Fruit fly (Drosophila melanogaster) whole organism, wandering third instar larva: Measurements from ENCODE around the gene nol.

Experiments used
- Abd-B ChIP-seq: fragments of >200 bp; optimal IDR thresholded peaks from 2 replicates; lab custom pipeline; 2017; ENCODE audit warnings: missing biosample characterization, missing genetic modification characterization
- CG32264 ChIP-seq: fragments of 200-800 bp; sonication (Bioruptor generic); optimal IDR thresholded peaks from 2 replicates; lab custom pipeline; 2016; ENCODE audit warnings: missing biosample characterization, missing genetic modification characterization
- CG9705 ChIP-seq: fragments of 200-800 bp; sonication (Bioruptor generic); optimal IDR thresholded peaks from 2 replicates; lab custom pipeline; 2018; ENCODE audit warnings: missing biosample characterization, mild to moderate bottlenecking, missing genetic modification characterization
- CrebA ChIP-seq: fragments of 200-800 bp; sonication (Bioruptor generic); optimal IDR thresholded peaks from 2 replicates; lab custom pipeline; 2016; ENCODE audit warnings: missing biosample characterization, mild to moderate bottlenecking, missing genetic modification characterization, borderline replicate concordance
- Dfd ChIP-seq: fragments of >200 bp; optimal IDR thresholded peaks from 2 replicates; lab custom pipeline; 2017; ENCODE audit warnings: missing biosample characterization, missing genetic modification characterization
- HLH106 ChIP-seq: fragments of 200-800 bp; optimal IDR thresholded peaks from 3 replicates; lab custom pipeline; 2019; ENCODE audit warnings: missing biosample characterization, mild to moderate bottlenecking, missing genetic modification characterization, moderate library complexity
- Hnf4 ChIP-seq: fragments of 200-800 bp; sonication (Bioruptor generic); optimal IDR thresholded peaks from 2 replicates; lab custom pipeline; 2016; ENCODE audit warnings: missing biosample characterization, mild to moderate bottlenecking, missing genetic modification characterization
- Hr78 ChIP-seq: fragments of >200 bp; optimal IDR thresholded peaks from 2 replicates; lab custom pipeline; 2017; ENCODE audit warnings: missing biosample characterization, missing genetic modification characterization
- Hr83 ChIP-seq: fragments of 200-300 bp; sonication (Bioruptor generic); optimal IDR thresholded peaks from 2 replicates; lab custom pipeline; 2016; ENCODE audit warnings: missing biosample characterization, mild to moderate bottlenecking, missing genetic modification characterization, moderate library complexity; ENCODE audit not compliant: poor library complexity, severe bottlenecking
- Jra ChIP-seq: sonication (Bioruptor generic); optimal IDR thresholded peaks from 2 replicates; lab custom pipeline; 2016; ENCODE audit warnings: missing biosample characterization, missing genetic modification characterization
- Mio ChIP-seq: sonication (Bioruptor generic); optimal IDR thresholded peaks from 2 replicates; lab custom pipeline; 2016; ENCODE audit warnings: missing biosample characterization, missing genetic modification characterization
- Myc ChIP-seq: fragments of >200 bp; optimal IDR thresholded peaks from 2 replicates; lab custom pipeline; 2017
- N ChIP-seq: fragments of >200 bp; optimal IDR thresholded peaks from 2 replicates; lab custom pipeline; 2018; ENCODE audit warnings: missing biosample characterization, missing external identifiers, missing genetic modification characterization
- OdsH ChIP-seq: fragments of 200-800 bp; sonication (Bioruptor generic); optimal IDR thresholded peaks from 2 replicates; lab custom pipeline; 2016; ENCODE audit warnings: missing biosample characterization, mild to moderate bottlenecking, missing genetic modification characterization
- Rel ChIP-seq, 2 experiments: fragments of 200-800 bp; sonication (Bioruptor generic) in 1 of 2; optimal IDR thresholded peaks; 2 replicates in 1 of 2; 3 replicates in 1 of 2; lab custom pipeline; 2016 to 2019; ENCODE audit warnings: mild to moderate bottlenecking in 2 of 2, missing biosample characterization in 2 of 2, missing genetic modification characterization in 2 of 2, moderate library complexity in 1 of 2
- Sp1 ChIP-seq: fragments of 200-800 bp; sonication (Bioruptor generic); optimal IDR thresholded peaks from 3 replicates; lab custom pipeline; 2019; ENCODE audit warnings: missing biosample characterization, mild to moderate bottlenecking, missing genetic modification characterization, moderate library complexity
- Vsx2 ChIP-seq: fragments of 200-300, 225-300 bp; sonication (Bioruptor generic); optimal IDR thresholded peaks from 2 replicates; lab custom pipeline; 2018; ENCODE audit warnings: missing biosample characterization, missing genetic modification characterization; ENCODE audit not compliant: partially characterized antibody
- br ChIP-seq: fragments of 200-800 bp; sonication (Bioruptor generic); optimal IDR thresholded peaks from 2 replicates; lab custom pipeline; 2016; ENCODE audit warnings: missing biosample characterization, missing genetic modification characterization
- brk ChIP-seq: fragments of 200-800 bp; sonication (Bioruptor generic); optimal IDR thresholded peaks from 2 replicates; lab custom pipeline; 2016; ENCODE audit warnings: missing biosample characterization, mild to moderate bottlenecking, missing genetic modification characterization
- dl ChIP-seq, 2 experiments: fragments of 175-275, 200-275 bp in 1 of 2; fragments of 200-275 bp in 1 of 2; sonication (Bioruptor generic); optimal IDR thresholded peaks; lab custom pipeline; 2018; ENCODE audit warnings: mild to moderate bottlenecking in 2 of 2, missing biosample characterization in 2 of 2, missing genetic modification characterization in 2 of 2, moderate library complexity in 2 of 2; ENCODE audit not compliant: partially characterized antibody in 2 of 2, insufficient read depth in 1 of 2
- dmrt93B ChIP-seq: fragments of 200-800 bp; sonication (Bioruptor generic); optimal IDR thresholded peaks from 2 replicates; lab custom pipeline; 2018; ENCODE audit warnings: missing biosample characterization, mild to moderate bottlenecking, missing genetic modification characterization
- foxo ChIP-seq, 2 experiments: fragments of 200-800 bp; sonication (Bioruptor generic); optimal IDR thresholded peaks; 2 replicates in 1 of 2; 3 replicates in 1 of 2; lab custom pipeline; 2016 to 2017; ENCODE audit warnings: missing biosample characterization in 2 of 2, missing genetic modification characterization in 2 of 2
- fru ChIP-seq: fragments of 200-800 bp; sonication (Bioruptor generic); optimal IDR thresholded peaks from 3 replicates; lab custom pipeline; 2016; ENCODE audit warnings: missing biosample characterization, mild to moderate bottlenecking, missing genetic modification characterization
- h ChIP-seq: fragments of 200-800 bp; sonication (Bioruptor generic); optimal IDR thresholded peaks from 3 replicates; lab custom pipeline; 2016; ENCODE audit warnings: missing biosample characterization, mild to moderate bottlenecking, missing genetic modification characterization
- jim ChIP-seq: fragments of 175-275, 200-325 bp; sonication (Bioruptor generic); optimal IDR thresholded peaks from 2 replicates; lab custom pipeline; 2016; ENCODE audit warnings: missing biosample characterization, mild to moderate bottlenecking, missing genetic modification characterization
- lola ChIP-seq: fragments of >200 bp; optimal IDR thresholded peaks from 2 replicates; lab custom pipeline; 2017; ENCODE audit warnings: missing biosample characterization, missing genetic modification characterization
- pan ChIP-seq: fragments of >200 bp; optimal IDR thresholded peaks from 2 replicates; lab custom pipeline; 2017
- psq ChIP-seq: fragments of 200-800 bp; sonication (Bioruptor generic); optimal IDR thresholded peaks from 3 replicates; lab custom pipeline; 2017; ENCODE audit warnings: missing biosample characterization, mild to moderate bottlenecking, missing genetic modification characterization, moderate library complexity
- rgr ChIP-seq: fragments of 200-800 bp; sonication (Bioruptor generic); optimal IDR thresholded peaks from 3 replicates; lab custom pipeline; 2016; ENCODE audit warnings: missing biosample characterization, mild to moderate bottlenecking, missing genetic modification characterization
- sage ChIP-seq: fragments of 200-800 bp; sonication (Bioruptor generic); optimal IDR thresholded peaks from 2 replicates; lab custom pipeline; 2016; ENCODE audit warnings: missing biosample characterization, mild to moderate bottlenecking, missing genetic modification characterization
- sv ChIP-seq: fragments of 200-800 bp; sonication (Bioruptor generic); optimal IDR thresholded peaks from 3 replicates; lab custom pipeline; 2016; ENCODE audit warnings: missing biosample characterization, missing genetic modification characterization
- usp ChIP-seq: fragments of >200 bp; optimal IDR thresholded peaks from 2 replicates; lab custom pipeline; 2017; ENCODE audit warnings: missing biosample characterization, missing genetic modification characterization
- woc ChIP-seq: sonication (Bioruptor generic); optimal IDR thresholded peaks from 2 replicates; lab custom pipeline; 2016; ENCODE audit warnings: missing biosample characterization, mild to moderate bottlenecking, missing genetic modification characterization

The nol gene

DNA sequence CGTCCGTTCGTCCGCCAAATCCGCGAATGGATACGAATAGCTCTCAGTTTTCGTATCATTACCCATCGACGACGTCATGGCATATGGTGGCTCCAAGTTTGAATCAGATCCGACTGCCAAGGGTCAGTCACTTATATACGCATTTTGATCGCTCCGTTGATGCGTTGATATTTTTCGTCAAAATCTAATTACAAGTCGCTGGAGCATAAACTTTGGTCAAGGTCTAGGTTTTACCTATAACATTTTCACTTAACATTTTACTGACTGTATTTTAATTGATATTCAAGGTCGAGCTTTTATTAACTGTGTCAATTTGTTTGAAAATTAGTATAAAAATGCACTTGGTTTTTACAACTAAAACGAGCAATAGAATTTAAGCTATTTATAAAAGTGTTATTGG lies 29.0 kb upstream of the nol start, which contains the start of gene Elo68beta:
Elo68beta (minus strand) TSS at position 101 of the 400 bp plus-strand sequence.
- TF ChIP-seq jim (GFP tag; lab: Kevin White, UChicago) (no peak), CG32264 (GFP tag; lab: Kevin White, UChicago) (no peak), Mio (GFP tag; lab: Kevin White, UChicago) (no peak), rgr (no peak), Jra (no peak), lola (GFP tag; lab: Kevin White, UChicago) (no peak), sv (no peak), dl (GFP tag; optimal IDR thresholded peaks at IDR 0.05; lab: Kevin White, UChicago; ENCODE audit: insufficient read depth in 1 of 2, partially characterized antibody in 2 of 2) (no peak), dmrt93B (no peak), brk (GFP tag; lab: Kevin White, UChicago) (no peak), Hr83 (no peak), Abd-B (GFP tag; lab: Kevin White, UChicago) (no peak), usp (GFP tag; lab: Kevin White, UChicago) (no peak), br (GFP tag; lab: Kevin White, UChicago) (no peak), woc (no peak), N (GFP tag; lab: Kevin White, UChicago) (no peak), h (GFP tag; lab: Kevin White, UChicago) (no peak), CG9705 (GFP tag; lab: Kevin White, UChicago) (no peak), Rel (GFP tag; optimal IDR thresholded peaks at IDR 0.05; lab: Kevin White, UChicago) (no peak), Rel (tag; optimal IDR thresholded peaks at IDR 0.05; lab: Kevin White, UChicago) (no peak)

DNA sequence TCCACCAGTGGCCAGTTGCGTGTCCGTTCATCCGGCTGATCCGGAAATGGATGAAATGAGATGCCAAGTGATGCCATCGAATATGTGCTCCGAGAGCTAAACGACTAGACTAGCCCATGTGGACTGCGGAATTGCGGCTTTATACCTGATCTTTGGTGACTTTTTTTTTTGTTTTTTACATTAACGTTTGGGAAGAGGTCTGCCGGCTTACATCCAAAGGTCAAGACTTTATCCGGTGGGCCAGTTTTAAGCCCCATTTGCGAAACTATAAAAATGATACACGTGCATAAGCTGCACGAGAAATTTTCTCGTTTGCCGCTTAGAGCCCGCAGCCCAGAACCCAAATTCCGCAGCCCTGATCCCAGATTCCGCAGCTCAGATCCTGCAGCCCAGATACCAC lies 27.7 kb upstream of the nol start, which contains the start of gene Elo68alpha:
Elo68alpha (minus strand) TSS at position 101 of the 400 bp plus-strand sequence.
- TF ChIP-seq Hr83 (no peak), Vsx2 (GFP tag; lab: Kevin White, UChicago) (no peak), brk (GFP tag; lab: Kevin White, UChicago) (no peak), jim (GFP tag; lab: Kevin White, UChicago) (no peak), Hnf4 (GFP tag; lab: Kevin White, UChicago) (no peak), usp (GFP tag; lab: Kevin White, UChicago) (no peak), Myc (lab: Kevin White, UChicago) (no peak), fru (GFP tag; lab: Kevin White, UChicago) (no peak), Dfd (GFP tag; lab: Kevin White, UChicago) (no peak), h (GFP tag; lab: Kevin White, UChicago) (no peak), dl (GFP tag; optimal IDR thresholded peaks at IDR 0.05; lab: Kevin White, UChicago; ENCODE audit: insufficient read depth in 1 of 2, partially characterized antibody in 2 of 2) (no peak), psq (GFP tag; lab: Kevin White, UChicago) (no peak), lola (GFP tag; lab: Kevin White, UChicago) (no peak), CG32264 (GFP tag; lab: Kevin White, UChicago) (no peak), Mio (GFP tag; lab: Kevin White, UChicago) (no peak), sv (no peak), Rel (GFP tag; optimal IDR thresholded peaks at IDR 0.05; lab: Kevin White, UChicago) (no peak), Rel (tag; optimal IDR thresholded peaks at IDR 0.05; lab: Kevin White, UChicago) (no peak), OdsH (no peak), woc (no peak), br (GFP tag; lab: Kevin White, UChicago) (no peak)

DNA sequence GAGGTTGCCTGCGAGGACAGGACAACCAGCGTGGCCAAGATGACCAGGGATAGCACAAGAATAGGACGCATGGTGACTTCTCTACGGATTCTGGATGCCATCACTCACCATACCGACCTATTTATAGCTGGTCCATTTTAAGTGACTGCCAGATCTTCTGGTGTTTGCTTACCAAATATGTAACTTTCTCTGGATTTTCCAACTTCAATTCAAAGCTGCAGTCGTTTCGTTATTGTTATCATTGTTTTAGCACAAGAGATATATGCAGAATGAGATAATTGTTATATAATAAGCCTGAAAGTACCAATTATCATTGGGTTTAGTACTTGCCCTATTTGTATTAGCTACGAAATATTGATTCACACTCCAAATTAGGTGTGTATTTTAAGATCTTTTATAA lies 26.9 kb upstream of the nol start, which contains the start of gene CG32071:
CG32071 (minus strand) TSS at position 101 of the 400 bp plus-strand sequence.
- no peak for TF ChIP-seq sv
- no peak for TF ChIP-seq Rel (GFP tag; optimal IDR thresholded peaks at IDR 0.05; lab: Kevin White, UChicago)
- TF ChIP-seq Rel (tag; optimal IDR thresholded peaks at IDR 0.05; lab: Kevin White, UChicago) = no peak
- TF ChIP-seq Hnf4 (GFP tag; lab: Kevin White, UChicago) = no peak
- no peak for TF ChIP-seq pan (lab: Kevin White, UChicago)
- no peak for TF ChIP-seq foxo (GFP tag; optimal IDR thresholded peaks at IDR 0.05; lab: Kevin White, UChicago)
- no peak for TF ChIP-seq Mio (GFP tag; lab: Kevin White, UChicago)
- no peak for TF ChIP-seq CrebA (GFP tag; lab: Kevin White, UChicago)
- TF ChIP-seq sage = no peak
- TF ChIP-seq HLH106 (tag; lab: Kevin White, UChicago) = no peak
- no peak for TF ChIP-seq Sp1 (GFP tag; lab: Kevin White, UChicago)
- no peak for TF ChIP-seq N (GFP tag; lab: Kevin White, UChicago)
- no peak for TF ChIP-seq rgr
- no peak for TF ChIP-seq Jra
- no peak for TF ChIP-seq psq (GFP tag; lab: Kevin White, UChicago)
- TF ChIP-seq Hr78 (GFP tag; lab: Kevin White, UChicago) = no peak
